Fruit fly (Drosophila melanogaster): ENCODE measurements around the gene CG31300.
A peak's percentile ranks its signal among the peaks of the same experiment; 100 is the strongest.

CG31300 gene

DNA sequence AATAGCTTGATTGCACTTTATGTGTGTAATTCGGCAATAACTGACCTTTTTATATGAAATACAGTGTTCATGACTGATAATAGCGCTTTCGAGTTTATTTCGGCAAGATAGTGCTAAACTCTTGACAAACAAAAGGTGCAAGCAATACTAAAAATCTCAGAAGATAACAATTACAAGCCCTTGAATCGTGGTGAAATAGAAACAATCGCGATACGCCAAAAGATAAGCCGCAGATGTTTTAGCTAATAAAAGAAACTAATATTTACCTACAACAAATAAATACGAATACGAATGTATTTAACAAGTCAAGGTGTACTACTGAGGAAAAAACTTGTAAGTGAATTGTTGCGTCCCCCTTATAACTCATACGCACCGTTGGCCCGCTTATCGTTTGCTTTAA, 8.1 kb upstream of the CG31300 start (continued):
- TF ChIP-seq grau (tag; optimal IDR thresholded peaks at IDR 0.05) (peak; percentile 15), CG34376 (GFP tag; optimal IDR thresholded peaks at IDR 0.05) (peak; percentile 47), mirr (GFP tag; optimal IDR thresholded peaks at IDR 0.05) (peak; percentile 69), CG12769 (tag; optimal IDR thresholded peaks at IDR 0.05) (peak; percentile 42), CG11504 (tag; optimal IDR thresholded peaks at IDR 0.05) (no peak), hbn (GFP tag; IDR thresholded peaks at IDR 0.05; ENCODE audit: partially characterized antibody) (no peak), CG12104 (GFP tag; optimal IDR thresholded peaks at IDR 0.05) (peak; percentile 35), CG17568 (GFP tag; optimal IDR thresholded peaks at IDR 0.05) (peak; percentile 58), CG11723 (GFP tag; optimal IDR thresholded peaks at IDR 0.05) (no peak), CG13894 (tag; optimal IDR thresholded peaks at IDR 0.05) (peak; percentile 57), CG8924 (tag; optimal IDR thresholded peaks at IDR 0.05) (peak; percentile 27), exex (tag; optimal IDR thresholded peaks at IDR 0.05) (peak; percentile 78), CG12659 (GFP tag; optimal IDR thresholded peaks at IDR 0.05) (peak; percentile 23), NK7.1 (GFP tag; optimal IDR thresholded peaks at IDR 0.05) (no peak), CG13424 (tag; optimal IDR thresholded peaks at IDR 0.05) (peak; percentile 36), CG6765 (GFP tag; optimal IDR thresholded peaks at IDR 0.05) (peak; percentile 68), Fer3 (tag; optimal IDR thresholded peaks at IDR 0.05) (peak; percentile 54), Hand (GFP tag; optimal IDR thresholded peaks at IDR 0.05) (peak; percentile 52), B-H2 (GFP tag; optimal IDR thresholded peaks at IDR 0.05) (peak; percentile 36), CG10543 (GFP tag; optimal IDR thresholded peaks at IDR 0.05) (peak; percentile 48), lab (GFP tag; optimal IDR thresholded peaks at IDR 0.05) (peak; percentile 81), sens (GFP tag) (peak; percentile 61), CG13624 (GFP tag; optimal IDR thresholded peaks at IDR 0.05) (no peak), p53 (GFP tag; optimal IDR thresholded peaks at IDR 0.05) (no peak), MTF-1 (GFP tag; optimal IDR thresholded peaks at IDR 0.05; ENCODE audit: borderline replicate concordance) (peak; percentile 6), CG15514 (GFP tag; optimal IDR thresholded peaks at IDR 0.05) (peak; percentile 48), CG3281 (GFP tag; optimal IDR thresholded peaks at IDR 0.05) (peak; percentile 50), Med (GFP tag) (peak; percentile 67), sob (GFP tag; IDR thresholded peaks at IDR 0.05) (no peak; the same call in 1 of the 2 replicates), CG11093 (GFP tag; IDR thresholded peaks at IDR 0.05) (no peak), Fer1 (GFP tag; optimal IDR thresholded peaks at IDR 0.05) (peak; percentile 81), PHDP (tag; optimal IDR thresholded peaks at IDR 0.05) (peak; percentile 71), CG7372 (GFP tag; IDR thresholded peaks at IDR 0.05) (peak; percentile 59), unpg (GFP tag; optimal IDR thresholded peaks at IDR 0.05) (peak; percentile 1), CG13296 (GFP tag; optimal IDR thresholded peaks at IDR 0.05) (peak; percentile 81), CG17385 (GFP tag; optimal IDR thresholded peaks at IDR 0.05) (peak; percentile 22), Meics (GFP tag; optimal IDR thresholded peaks at IDR 0.05) (peak; percentile 60), CG9437 (GFP tag; optimal IDR thresholded peaks at IDR 0.05) (no peak), BtbVII (GFP tag; optimal IDR thresholded peaks at IDR 0.05) (peak; percentile 66), CG9215 (GFP tag; IDR thresholded peaks at IDR 0.05) (no peak), ham (GFP tag; IDR thresholded peaks at IDR 0.05) (no peak), jigr1 (GFP tag; IDR thresholded peaks at IDR 0.05) (no peak), hkb (optimal IDR thresholded peaks at IDR 0.05) (no peak), hkb (GFP tag; IDR thresholded peaks at IDR 0.05) (peak; percentile 22; the same call in 1 of the 2 replicates), lola (GFP tag; optimal IDR thresholded peaks at IDR 0.05) (no peak), CG1233 (GFP tag; optimal IDR thresholded peaks at IDR 0.05) (peak; percentile 1), grn (GFP tag; optimal IDR thresholded peaks at IDR 0.05) (peak; percentile 19), Hmr (GFP tag; optimal IDR thresholded peaks at IDR 0.05) (peak; percentile 75), odd (GFP tag; optimal IDR thresholded peaks at IDR 0.05) (peak; percentile 61), CG11695 (GFP tag; IDR thresholded peaks at IDR 0.05) (0 out of 3 replicates have a peak, but pooled peaks have one; percentile 17)
